Worm (Caenorhabditis elegans): Measurements from ENCODE around the gene glr-7.
A peak's percentile ranks its signal among the peaks of the same experiment; 100 is the strongest.

The glr-7 gene

ce11 chrX:2452297-2452696 is 32.6 kb upstream of the glr-7 start:
- no peak for TF ChIP-seq tbx-11 (GFP tag; IDR thresholded peaks at IDR 0.05)
- no peak for TF ChIP-seq F13C5.2 (tag; optimal IDR thresholded peaks at IDR 0.05)
- no peak for TF ChIP-seq ets-7 (tag; optimal IDR thresholded peaks at IDR 0.05)
- TF ChIP-seq B0310.2 (tag; optimal IDR thresholded peaks at IDR 0.05): no peak
- no peak for TF ChIP-seq tbx-37 (GFP tag; conservative IDR thresholded peaks at IDR 0.05)
- TF ChIP-seq aly-1 (tag; optimal IDR thresholded peaks at IDR 0.05): no peak
- TF ChIP-seq hmbx-1 (tag; optimal IDR thresholded peaks at IDR 0.05): no peak
- TF ChIP-seq ceh-13 (GFP tag; optimal IDR thresholded peaks at IDR 0.05): no peak
- TF ChIP-seq hmg-4 (GFP tag; optimal IDR thresholded peaks at IDR 0.05): no peak
- TF ChIP-seq tra-4 (tag; optimal IDR thresholded peaks at IDR 0.05): no peak
- TF ChIP-seq pes-1 (GFP tag; IDR thresholded peaks at IDR 0.05): no peak
- TF ChIP-seq sea-1 (GFP tag; conservative IDR thresholded peaks at IDR 0.05): no peak
- no peak for TF ChIP-seq ama-1 (optimal IDR thresholded peaks at IDR 0.05)

ce11 chrX:2450994-2451393 is 31.3 kb upstream of the glr-7 start:
- no peak for TF ChIP-seq ama-1 (optimal IDR thresholded peaks at IDR 0.05)
- TF ChIP-seq B0310.2 (tag; optimal IDR thresholded peaks at IDR 0.05): no peak
- TF ChIP-seq aly-1 (tag; optimal IDR thresholded peaks at IDR 0.05): no peak
- TF ChIP-seq tbx-11 (GFP tag; IDR thresholded peaks at IDR 0.05): no peak
- TF ChIP-seq sea-1 (GFP tag; conservative IDR thresholded peaks at IDR 0.05): no peak
- TF ChIP-seq tra-4 (tag; optimal IDR thresholded peaks at IDR 0.05): no peak
- no peak for TF ChIP-seq hmg-4 (GFP tag; optimal IDR thresholded peaks at IDR 0.05)
- no peak for TF ChIP-seq ceh-13 (GFP tag; optimal IDR thresholded peaks at IDR 0.05)
- TF ChIP-seq ets-7 (tag; optimal IDR thresholded peaks at IDR 0.05): no peak
- no peak for TF ChIP-seq F13C5.2 (tag; optimal IDR thresholded peaks at IDR 0.05)
- TF ChIP-seq tbx-37 (GFP tag; conservative IDR thresholded peaks at IDR 0.05): no peak
- TF ChIP-seq scrt-1 (GFP tag; IDR thresholded peaks at IDR 0.05): no peak
- no peak for TF ChIP-seq hmbx-1 (tag; optimal IDR thresholded peaks at IDR 0.05)
- no peak for TF ChIP-seq ceh-36 (tag; optimal IDR thresholded peaks at IDR 0.05)
- TF ChIP-seq pes-1 (GFP tag; IDR thresholded peaks at IDR 0.05): no peak
- no peak for TF ChIP-seq flt-1 (GFP tag; IDR thresholded peaks at IDR 0.05)
- no peak for TF ChIP-seq hnd-1 (tag; optimal IDR thresholded peaks at IDR 0.05)

- TF ChIP-seq pes-1 (GFP tag; IDR thresholded peaks at IDR 0.05) (no peak), B0310.2 (tag; optimal IDR thresholded peaks at IDR 0.05) (peak; percentile 10), F13C5.2 (tag; optimal IDR thresholded peaks at IDR 0.05) (no peak)
Measured at ce11 chrX:2447214-2447613, 27.5 kb upstream of the glr-7 start.

ce11 chrX:2446185-2446584 is 26.5 kb upstream of the glr-7 start:
- no peak for TF ChIP-seq tbx-37 (GFP tag; conservative IDR thresholded peaks at IDR 0.05)
- TF ChIP-seq B0310.2 (tag; optimal IDR thresholded peaks at IDR 0.05): no peak
- TF ChIP-seq flt-1 (GFP tag; IDR thresholded peaks at IDR 0.05): no peak
- no peak for TF ChIP-seq hmg-4 (GFP tag; optimal IDR thresholded peaks at IDR 0.05)
- no peak for TF ChIP-seq ceh-36 (tag; optimal IDR thresholded peaks at IDR 0.05)
- no peak for TF ChIP-seq hnd-1 (tag; optimal IDR thresholded peaks at IDR 0.05)
- TF ChIP-seq ceh-13 (GFP tag; optimal IDR thresholded peaks at IDR 0.05): no peak
- TF ChIP-seq F13C5.2 (tag; optimal IDR thresholded peaks at IDR 0.05): no peak
- TF ChIP-seq sea-1 (GFP tag; conservative IDR thresholded peaks at IDR 0.05): no peak
- no peak for TF ChIP-seq aly-1 (tag; optimal IDR thresholded peaks at IDR 0.05)
- TF ChIP-seq tra-4 (tag; optimal IDR thresholded peaks at IDR 0.05): no peak
- no peak for TF ChIP-seq pes-1 (GFP tag; IDR thresholded peaks at IDR 0.05)
- TF ChIP-seq tbx-11 (GFP tag; IDR thresholded peaks at IDR 0.05): no peak
- no peak for TF ChIP-seq ama-1 (optimal IDR thresholded peaks at IDR 0.05)

DNA sequence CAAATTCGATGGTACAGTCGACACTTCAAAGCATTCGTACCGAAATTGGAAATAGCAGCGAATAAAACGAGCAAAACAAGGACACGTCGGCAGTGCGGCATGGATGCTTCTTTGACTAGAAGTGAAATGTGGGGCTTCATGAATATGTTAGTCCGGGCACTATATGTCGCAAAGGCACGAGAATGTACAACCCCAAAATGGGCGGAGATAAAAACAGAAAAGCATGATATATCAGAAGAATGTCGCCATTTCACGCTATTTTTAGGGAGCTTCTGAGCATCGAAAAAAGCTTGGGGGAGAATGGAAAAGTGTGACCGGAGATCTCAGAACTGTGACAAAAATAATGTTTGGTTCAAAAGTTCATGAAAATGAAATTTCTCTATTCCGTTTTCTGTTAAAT is 23.6 kb upstream of the glr-7 start, which contains the start of gene T07D1.3:
T07D1.3 (minus strand) TSS at position 101 of the 400 bp plus-strand sequence.
- TF ChIP-seq hnd-1 (tag; optimal IDR thresholded peaks at IDR 0.05): no peak
- TF ChIP-seq F13C5.2 (tag; optimal IDR thresholded peaks at IDR 0.05): no peak
- TF ChIP-seq ama-1 (optimal IDR thresholded peaks at IDR 0.05): no peak
- TF ChIP-seq tra-4 (tag; optimal IDR thresholded peaks at IDR 0.05): no peak

ce11 chrX:2441163-2441562 is 21.5 kb upstream of the glr-7 start:
- no peak for TF ChIP-seq tra-4 (tag; optimal IDR thresholded peaks at IDR 0.05)
- no peak for TF ChIP-seq tbx-37 (GFP tag; conservative IDR thresholded peaks at IDR 0.05)
- TF ChIP-seq ceh-13 (GFP tag; optimal IDR thresholded peaks at IDR 0.05): no peak
- TF ChIP-seq ceh-36 (tag; optimal IDR thresholded peaks at IDR 0.05): no peak
- TF ChIP-seq hnd-1 (tag; optimal IDR thresholded peaks at IDR 0.05): no peak
- no peak for TF ChIP-seq ama-1 (optimal IDR thresholded peaks at IDR 0.05)
- no peak for TF ChIP-seq flt-1 (GFP tag; IDR thresholded peaks at IDR 0.05)
- no peak for TF ChIP-seq sea-1 (GFP tag; conservative IDR thresholded peaks at IDR 0.05)
- TF ChIP-seq B0310.2 (tag; optimal IDR thresholded peaks at IDR 0.05): no peak
- no peak for TF ChIP-seq aly-1 (tag; optimal IDR thresholded peaks at IDR 0.05)
- TF ChIP-seq tbx-11 (GFP tag; IDR thresholded peaks at IDR 0.05): no peak
- no peak for TF ChIP-seq F13C5.2 (tag; optimal IDR thresholded peaks at IDR 0.05)
- TF ChIP-seq hmg-4 (GFP tag; optimal IDR thresholded peaks at IDR 0.05): no peak
- no peak for TF ChIP-seq scrt-1 (GFP tag; IDR thresholded peaks at IDR 0.05)
- TF ChIP-seq pes-1 (GFP tag; IDR thresholded peaks at IDR 0.05): no peak
- TF ChIP-seq ets-7 (tag; optimal IDR thresholded peaks at IDR 0.05): no peak
- TF ChIP-seq hmbx-1 (tag; optimal IDR thresholded peaks at IDR 0.05): no peak

DNA sequence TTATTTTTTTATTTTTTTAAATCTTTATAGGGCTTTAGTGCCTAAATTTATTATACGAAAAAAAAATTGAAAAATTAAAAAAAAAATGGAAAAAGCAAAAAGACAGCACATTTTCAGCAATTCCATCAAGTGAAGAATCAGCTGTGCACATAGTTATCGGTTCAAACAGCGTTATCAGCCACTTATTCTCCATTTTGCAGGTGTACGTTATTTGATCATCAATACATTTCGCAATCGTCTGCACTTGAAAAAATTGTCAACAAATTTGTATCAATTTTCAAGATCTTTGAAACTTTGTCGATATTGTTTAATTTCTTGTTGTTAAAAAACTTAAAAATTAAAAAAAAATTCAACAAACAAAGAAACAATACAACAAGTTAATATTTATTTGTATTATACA is 20.1 kb upstream of the glr-7 start:
- TF ChIP-seq tra-4 (tag; optimal IDR thresholded peaks at IDR 0.05) (no peak), B0310.2 (tag; optimal IDR thresholded peaks at IDR 0.05) (no peak), hmbx-1 (tag; optimal IDR thresholded peaks at IDR 0.05) (no peak), ets-7 (tag; optimal IDR thresholded peaks at IDR 0.05) (no peak), flt-1 (GFP tag; IDR thresholded peaks at IDR 0.05) (no peak), ama-1 (optimal IDR thresholded peaks at IDR 0.05) (no peak), sea-1 (GFP tag; conservative IDR thresholded peaks at IDR 0.05) (no peak), ceh-13 (GFP tag; optimal IDR thresholded peaks at IDR 0.05) (no peak), hnd-1 (tag; optimal IDR thresholded peaks at IDR 0.05) (no peak), aly-1 (tag; optimal IDR thresholded peaks at IDR 0.05) (no peak), pes-1 (GFP tag; IDR thresholded peaks at IDR 0.05) (no peak), F13C5.2 (tag; optimal IDR thresholded peaks at IDR 0.05) (no peak), tbx-37 (GFP tag; conservative IDR thresholded peaks at IDR 0.05) (no peak), tbx-11 (GFP tag; IDR thresholded peaks at IDR 0.05) (no peak), scrt-1 (GFP tag; IDR thresholded peaks at IDR 0.05) (no peak), ceh-36 (tag; optimal IDR thresholded peaks at IDR 0.05) (no peak), hmg-4 (GFP tag; optimal IDR thresholded peaks at IDR 0.05) (no peak)
